ENCODE assay signal across 4 fruit fly cellular contexts in genomic region chr2L:18839143-18839872, dm6.
TF ChIP-seq lines count a peak whose summit lies in the region.

Gene CG10600, minus strand, starts transcription at chr2L:18839679.

TF ChIP-seq in whole organism, adult, 20 proteins besides CTCF, POLR2A, EP300 and RAD21 (continued from another document):
- peak; percentile 66 for TF ChIP-seq CG33017 (tag; optimal IDR thresholded peaks at IDR 0.05; lab: Kevin White, UChicago)
- TF ChIP-seq ovo (GFP tag; optimal IDR thresholded peaks at IDR 0.05; lab: Kevin White, UChicago): peak; percentile 79

TF ChIP-seq in whole organism, embryonic, 481 proteins besides CTCF, POLR2A, EP300 and RAD21 (continued from another document and continues in another):
- TF ChIP-seq HLH3B (GFP tag; IDR thresholded peaks at IDR 0.05; lab: Robert Waterston, UW) (peak; percentile 59), CG15073 (GFP tag; optimal IDR thresholded peaks at IDR 0.05; lab: Kevin White, UChicago) (no peak), gcm (GFP tag; optimal IDR thresholded peaks at IDR 0.05; lab: Kevin White, UChicago) (peak; percentile 29), sisA (GFP tag; IDR thresholded peaks at IDR 0.05; lab: Robert Waterston, UW) (peak; percentile 70), CG5245 (GFP tag; optimal IDR thresholded peaks at IDR 0.05; lab: Kevin White, UChicago) (peak; percentile 87), sim (GFP tag; IDR thresholded peaks at IDR 0.05; lab: Robert Waterston, UW) (no peak), CG17359 (tag; optimal IDR thresholded peaks at IDR 0.05; lab: Kevin White, UChicago) (peak; percentile 70), CG9215 (GFP tag; IDR thresholded peaks at IDR 0.05; lab: Robert Waterston, UW) (peak; percentile 49; the same call in 1 of the 2 replicates), Hr3 (GFP tag; optimal IDR thresholded peaks at IDR 0.05; lab: Kevin White, UChicago) (peak; percentile 81), corto (GFP tag; optimal IDR thresholded peaks at IDR 0.05; lab: Kevin White, UChicago) (no peak), ci (GFP tag; IDR thresholded peaks at IDR 0.05; lab: Robert Waterston, UW) (peak; percentile 90), CG11695 (GFP tag; IDR thresholded peaks at IDR 0.05; lab: Robert Waterston, UW) (0 out of 3 replicates have a peak, but pooled peaks have one; percentile 11), Sin3A (optimal IDR thresholded peaks at IDR 0.05; lab: Kevin White, UChicago) (peak; percentile 87), CG16779 (GFP tag; IDR thresholded peaks at IDR 0.05; lab: Robert Waterston, UW) (peak; percentile 74), dmrt99B (tag; optimal IDR thresholded peaks at IDR 0.05; lab: Kevin White, UChicago) (no peak), fru (optimal IDR thresholded peaks at IDR 0.05; lab: Kevin White, UChicago) (no peak), Dek (tag; optimal IDR thresholded peaks at IDR 0.05; lab: Kevin White, UChicago) (peak; percentile 80), chm (GFP tag; IDR thresholded peaks at IDR 0.05; lab: Robert Waterston, UW) (peak; percentile 45; the same call in 1 of the 2 replicates), HLH54F (GFP tag; optimal IDR thresholded peaks at IDR 0.05; lab: Kevin White, UChicago) (peak; percentile 90), Ravus (GFP tag; IDR thresholded peaks at IDR 0.05; lab: Robert Waterston, UW) (no peak), jumu (GFP tag; optimal IDR thresholded peaks at IDR 0.05; lab: Kevin White, UChicago) (peak; percentile 92), CG17568 (GFP tag; optimal IDR thresholded peaks at IDR 0.05; lab: Kevin White, UChicago) (no peak), CG1832 (GFP tag; optimal IDR thresholded peaks at IDR 0.05; lab: Kevin White, UChicago) (no peak), CG16863 (GFP tag; optimal IDR thresholded peaks at IDR 0.05; lab: Kevin White, UChicago) (peak; percentile 64), CG11247 (GFP tag; IDR thresholded peaks at IDR 0.05; lab: Robert Waterston, UW) (peak; percentile 79), CG6254 (GFP tag; optimal IDR thresholded peaks at IDR 0.05; lab: Kevin White, UChicago) (peak; percentile 28), phol (tag; optimal IDR thresholded peaks at IDR 0.05; lab: Kevin White, UChicago) (peak; percentile 69), Hr51 (GFP tag; optimal IDR thresholded peaks at IDR 0.05; lab: Kevin White, UChicago) (peak in 1 of 2 experiments; percentile 93), CG10147 (GFP tag; optimal IDR thresholded peaks at IDR 0.05; lab: Kevin White, UChicago) (peak; percentile 43), Dll (GFP tag; IDR thresholded peaks at IDR 0.05; lab: Robert Waterston, UW; ENCODE audit: partially characterized antibody) (peak; percentile 76), so (GFP tag; IDR thresholded peaks at IDR 0.05; lab: Robert Waterston, UW) (no peak), CG4424 (GFP tag; optimal IDR thresholded peaks at IDR 0.05; lab: Kevin White, UChicago) (peak; percentile 79), CG9727 (GFP tag; optimal IDR thresholded peaks at IDR 0.05; lab: Kevin White, UChicago) (peak; percentile 48), aop (GFP tag; IDR thresholded peaks at IDR 0.05; lab: Robert Waterston, UW) (no peak), Oaz (GFP tag; IDR thresholded peaks at IDR 0.05; lab: Robert Waterston, UW) (no peak), gsb (GFP tag; IDR thresholded peaks at IDR 0.05; lab: Robert Waterston, UW) (peak; percentile 47), Hmr (GFP tag; optimal IDR thresholded peaks at IDR 0.05; lab: Kevin White, UChicago) (peak; percentile 93), vfl (GFP tag; optimal IDR thresholded peaks at IDR 0.05; lab: Kevin White, UChicago) (peak; percentile 85), oc (tag; optimal IDR thresholded peaks at IDR 0.05; lab: Kevin White, UChicago) (no peak), CG18619 (GFP tag; optimal IDR thresholded peaks at IDR 0.05; lab: Kevin White, UChicago) (peak; percentile 46), lov (optimal IDR thresholded peaks at IDR 0.05; lab: Kevin White, UChicago) (no peak), lov (GFP tag; IDR thresholded peaks at IDR 0.05; lab: Robert Waterston, UW) (peak; percentile 70; the same call in 1 of the 3 replicates), CG1603 (tag; optimal IDR thresholded peaks at IDR 0.05; lab: Kevin White, UChicago) (peak; percentile 92)

TF ChIP-seq in whole organism, prepupa, 60 proteins besides CTCF, POLR2A, EP300 and RAD21 (continued from another document):
- no peak for TF ChIP-seq CG6854 (GFP tag; optimal IDR thresholded peaks at IDR 0.05; lab: Kevin White, UChicago)
- peak; percentile 50 for TF ChIP-seq CG34406 (GFP tag; optimal IDR thresholded peaks at IDR 0.05; lab: Kevin White, UChicago)
- peak; percentile 75 for TF ChIP-seq CG6792 (GFP tag; optimal IDR thresholded peaks at IDR 0.05; lab: Kevin White, UChicago)
- TF ChIP-seq topi (GFP tag; optimal IDR thresholded peaks at IDR 0.05; lab: Kevin White, UChicago): peak; percentile 76
- TF ChIP-seq CG32006 (GFP tag; optimal IDR thresholded peaks at IDR 0.05; lab: Kevin White, UChicago): no peak
- peak; percentile 47 for TF ChIP-seq CG8632 (GFP tag; optimal IDR thresholded peaks at IDR 0.05; lab: Kevin White, UChicago)
- 0 out of 2 replicates have a peak, but pooled peaks have one; percentile 17 for TF ChIP-seq CG15336 (GFP tag; IDR thresholded peaks at IDR 0.05; lab: Robert Waterston, UW)
- TF ChIP-seq CG3032 (tag; optimal IDR thresholded peaks at IDR 0.05; lab: Kevin White, UChicago): peak; percentile 50
- TF ChIP-seq OdsH (GFP tag; optimal IDR thresholded peaks at IDR 0.05; lab: Kevin White, UChicago): peak; percentile 59
- peak; percentile 57 for TF ChIP-seq CG10669 (GFP tag; optimal IDR thresholded peaks at IDR 0.05; lab: Kevin White, UChicago)
- TF ChIP-seq CG7368 (GFP tag; optimal IDR thresholded peaks at IDR 0.05; lab: Kevin White, UChicago): peak; percentile 65
- TF ChIP-seq Blimp-1 (GFP tag; optimal IDR thresholded peaks at IDR 0.05; lab: Kevin White, UChicago): peak; percentile 19
- TF ChIP-seq Ets21C (GFP tag; optimal IDR thresholded peaks at IDR 0.05; lab: Kevin White, UChicago): no peak
- TF ChIP-seq ss (GFP tag; optimal IDR thresholded peaks at IDR 0.05; lab: Kevin White, UChicago): peak; percentile 65 to 73
- TF ChIP-seq Ets96B (tag; optimal IDR thresholded peaks at IDR 0.05; lab: Kevin White, UChicago): peak; percentile 24
- TF ChIP-seq Gug (GFP tag; IDR thresholded peaks at IDR 0.05; lab: Robert Waterston, UW): no peak
- TF ChIP-seq net (GFP tag; optimal IDR thresholded peaks at IDR 0.05; lab: Kevin White, UChicago): peak; percentile 72
- no peak for TF ChIP-seq Met (GFP tag; optimal IDR thresholded peaks at IDR 0.05; lab: Kevin White, UChicago)
- no peak for TF ChIP-seq Eip75B (GFP tag; optimal IDR thresholded peaks at IDR 0.05; lab: Kevin White, UChicago)
- TF ChIP-seq CG3919 (GFP tag; optimal IDR thresholded peaks at IDR 0.05; lab: Kevin White, UChicago): peak; percentile 81
- TF ChIP-seq CG11762 (GFP tag; optimal IDR thresholded peaks at IDR 0.05; lab: Kevin White, UChicago; ENCODE audit: insufficient read depth): no peak
- TF ChIP-seq cyc (GFP tag; optimal IDR thresholded peaks at IDR 0.05; lab: Kevin White, UChicago): peak; percentile 85
- TF ChIP-seq Hr4 (GFP tag; optimal IDR thresholded peaks at IDR 0.05; lab: Kevin White, UChicago): no peak
- TF ChIP-seq Hr39 (GFP tag; optimal IDR thresholded peaks at IDR 0.05; lab: Kevin White, UChicago): peak; percentile 81
- TF ChIP-seq Sox15 (GFP tag; optimal IDR thresholded peaks at IDR 0.05; lab: Kevin White, UChicago): peak; percentile 55
- peak; percentile 82 for TF ChIP-seq Sox102F (GFP tag; optimal IDR thresholded peaks at IDR 0.05; lab: Kevin White, UChicago)
- TF ChIP-seq Eip93F (GFP tag; optimal IDR thresholded peaks at IDR 0.05; lab: Kevin White, UChicago): no peak
- TF ChIP-seq Eip78C (GFP tag; lab: Kevin White, UChicago): peak; percentile 95
- peak; percentile 66 for TF ChIP-seq achi (GFP tag; optimal IDR thresholded peaks at IDR 0.05; lab: Kevin White, UChicago)
- no peak for TF ChIP-seq Hr38 (GFP tag; optimal IDR thresholded peaks at IDR 0.05; lab: Kevin White, UChicago)
- TF ChIP-seq pdm3 (GFP tag; optimal IDR thresholded peaks at IDR 0.05; lab: Kevin White, UChicago): no peak
- no peak for TF ChIP-seq acj6 (GFP tag; optimal IDR thresholded peaks at IDR 0.05; lab: Kevin White, UChicago)
- TF ChIP-seq CG16779 (tag; optimal IDR thresholded peaks at IDR 0.05; lab: Kevin White, UChicago): no peak
- no peak for TF ChIP-seq Lpt (GFP tag; optimal IDR thresholded peaks at IDR 0.05; lab: Kevin White, UChicago)
- TF ChIP-seq esn (GFP tag; optimal IDR thresholded peaks at IDR 0.05; lab: Kevin White, UChicago): peak; percentile 86
- TF ChIP-seq CG31627 (GFP tag; optimal IDR thresholded peaks at IDR 0.05; lab: Kevin White, UChicago): peak; percentile 85
- peak; percentile 57 for TF ChIP-seq CG6808 (GFP tag; optimal IDR thresholded peaks at IDR 0.05; lab: Kevin White, UChicago)
- TF ChIP-seq fd85E (GFP tag; optimal IDR thresholded peaks at IDR 0.05; lab: Kevin White, UChicago): peak; percentile 56
- peak; percentile 42 for TF ChIP-seq CG11902 (GFP tag; optimal IDR thresholded peaks at IDR 0.05; lab: Kevin White, UChicago)
- peak; percentile 63; the same call in 2 of the 3 replicates for TF ChIP-seq CG6163 (GFP tag; IDR thresholded peaks at IDR 0.05; lab: Robert Waterston, UW)
- TF ChIP-seq svp (GFP tag; lab: Kevin White, UChicago): peak; percentile 91
- TF ChIP-seq CG6276 (GFP tag; optimal IDR thresholded peaks at IDR 0.05; lab: Kevin White, UChicago): no peak
TF ChIP-seq in whole organism, prepupa: peak in this region for 40.

TF ChIP-seq in whole organism, wandering third instar larva, 38 proteins besides CTCF, POLR2A, EP300 and RAD21 (continued from another document):
- TF ChIP-seq br (GFP tag; optimal IDR thresholded peaks at IDR 0.05; lab: Kevin White, UChicago): peak; percentile 91
- TF ChIP-seq Dif (GFP tag; optimal IDR thresholded peaks at IDR 0.05; lab: Kevin White, UChicago; ENCODE audit: partially characterized antibody): no peak
- no peak for TF ChIP-seq dl (GFP tag; optimal IDR thresholded peaks at IDR 0.05; lab: Kevin White, UChicago; ENCODE audit: insufficient read depth in 1 of 2, partially characterized antibody in 2 of 2)
- peak; percentile 71 for TF ChIP-seq Sp1 (GFP tag; optimal IDR thresholded peaks at IDR 0.05; lab: Kevin White, UChicago)
- TF ChIP-seq ey (GFP tag; optimal IDR thresholded peaks at IDR 0.05; lab: Kevin White, UChicago): peak; percentile 83
- TF ChIP-seq sage (GFP tag; optimal IDR thresholded peaks at IDR 0.05; lab: Kevin White, UChicago): peak; percentile 72
- TF ChIP-seq Hnf4 (GFP tag; optimal IDR thresholded peaks at IDR 0.05; lab: Kevin White, UChicago): peak; percentile 95
- TF ChIP-seq h (GFP tag; optimal IDR thresholded peaks at IDR 0.05; lab: Kevin White, UChicago): peak; percentile 91
- TF ChIP-seq CG32264 (GFP tag; optimal IDR thresholded peaks at IDR 0.05; lab: Kevin White, UChicago): peak; percentile 60
- no peak for TF ChIP-seq Dfd (GFP tag; optimal IDR thresholded peaks at IDR 0.05; lab: Kevin White, UChicago)
- peak; percentile 92 for TF ChIP-seq Jra (GFP tag; optimal IDR thresholded peaks at IDR 0.05; lab: Kevin White, UChicago)
- peak; percentile 74 for TF ChIP-seq N (GFP tag; optimal IDR thresholded peaks at IDR 0.05; lab: Kevin White, UChicago)
- peak; percentile 56 for TF ChIP-seq dmrt93B (GFP tag; optimal IDR thresholded peaks at IDR 0.05; lab: Kevin White, UChicago)
- peak; percentile 97 for TF ChIP-seq Hr83 (GFP tag; optimal IDR thresholded peaks at IDR 0.05; lab: Kevin White, UChicago; ENCODE audit: poor library complexity, severe bottlenecking)
- TF ChIP-seq Vsx2 (GFP tag; optimal IDR thresholded peaks at IDR 0.05; lab: Kevin White, UChicago; ENCODE audit: partially characterized antibody): no peak
- no peak for TF ChIP-seq CrebA (GFP tag; optimal IDR thresholded peaks at IDR 0.05; lab: Kevin White, UChicago; ENCODE audit: borderline replicate concordance)
